Worm (Caenorhabditis elegans): ENCODE data around the gene insc-1.
A peak's percentile ranks its signal among the peaks of the same experiment; 100 is the strongest.

insc-1 gene

ce11 chrII:7338995-7339394 lies 19.7 kb upstream of the insc-1 start, which contains the start of gene nhr-21 (continued):
- TF ChIP-seq T20F7.1 (GFP tag; optimal IDR thresholded peaks at IDR 0.05) (no peak), nhr-42 (GFP tag; IDR thresholded peaks at IDR 0.05) (no peak), daf-12 (tag; optimal IDR thresholded peaks at IDR 0.05) (no peak), ceh-28 (tag; optimal IDR thresholded peaks at IDR 0.05) (no peak), D1046.2 (GFP tag; IDR thresholded peaks at IDR 0.05) (no peak), dmd-6 (GFP tag; IDR thresholded peaks at IDR 0.05) (peak; percentile 57; the same call in 1 of the 2 replicates), ceh-32 (tag; optimal IDR thresholded peaks at IDR 0.05; ENCODE audit: poor library complexity) (no peak), T26A8.4 (GFP tag; IDR thresholded peaks at IDR 0.05) (no peak), nhr-111 (GFP tag; optimal IDR thresholded peaks at IDR 0.05) (no peak), zag-1 (tag; optimal IDR thresholded peaks at IDR 0.05) (no peak), hlh-30 (tag; optimal IDR thresholded peaks at IDR 0.05; ENCODE audit: insufficient read depth) (peak; percentile 79), unc-130 (GFP tag; optimal IDR thresholded peaks at IDR 0.05) (no peak), ces-1 (GFP tag; optimal IDR thresholded peaks at IDR 0.05) (no peak), Y48G9A.11 (GFP tag; IDR thresholded peaks at IDR 0.05) (no peak), snpc-4 (tag; optimal IDR thresholded peaks at IDR 0.05) (no peak), attf-4 (tag; optimal IDR thresholded peaks at IDR 0.05) (no peak), unc-39 (tag; optimal IDR thresholded peaks at IDR 0.05) (no peak), dve-1 (tag; optimal IDR thresholded peaks at IDR 0.05; ENCODE audit: insufficient read depth) (no peak), F49E8.2 (tag; optimal IDR thresholded peaks at IDR 0.05; ENCODE audit: borderline replicate concordance) (no peak), dmd-9 (GFP tag; IDR thresholded peaks at IDR 0.05) (no peak), lin-29 (GFP tag; IDR thresholded peaks at IDR 0.05) (no peak), F10B5.3 (tag; optimal IDR thresholded peaks at IDR 0.05) (no peak), Y105C5A.15 (GFP tag; IDR thresholded peaks at IDR 0.05) (no peak), daf-8 (GFP tag; IDR thresholded peaks at IDR 0.05) (no peak), sdz-12 (GFP tag; optimal IDR thresholded peaks at IDR 0.05) (no peak), hif-1 (tag; optimal IDR thresholded peaks at IDR 0.05) (no peak), rbr-2 (tag; optimal IDR thresholded peaks at IDR 0.05) (no peak), arid-1 (GFP tag; conservative IDR thresholded peaks at IDR 0.05) (no peak), ceh-20 (GFP tag; IDR thresholded peaks at IDR 0.05) (no peak), nhr-28 (tag; optimal IDR thresholded peaks at IDR 0.05) (peak; percentile 87), ceh-44 (GFP tag; IDR thresholded peaks at IDR 0.05) (no peak), pha-4 (GFP tag; IDR thresholded peaks at IDR 0.05) (no peak), pha-4 (tag; optimal IDR thresholded peaks at IDR 0.05) (no peak), lin-1 (GFP tag; IDR thresholded peaks at IDR 0.05) (0 out of 2 replicates have a peak, but pooled peaks have one; percentile 26), jun-1 (tag; optimal IDR thresholded peaks at IDR 0.05) (no peak), nhr-237 (tag; optimal IDR thresholded peaks at IDR 0.05) (no peak), nhr-48 (tag; optimal IDR thresholded peaks at IDR 0.05) (no peak), ama-1 (optimal IDR thresholded peaks at IDR 0.05) (no peak), ceh-62 (tag; optimal IDR thresholded peaks at IDR 0.05) (no peak), saeg-2 (GFP tag; IDR thresholded peaks at IDR 0.05) (no peak), snpc-1.2 (GFP tag; IDR thresholded peaks at IDR 0.05) (no peak), skn-1 (tag; optimal IDR thresholded peaks at IDR 0.05) (no peak), daf-19 (GFP tag; conservative IDR thresholded peaks at IDR 0.05) (no peak), php-3 (GFP tag; IDR thresholded peaks at IDR 0.05) (no peak), lim-7 (GFP tag; IDR thresholded peaks at IDR 0.05) (no peak), hmg-1.1 (GFP tag; IDR thresholded peaks at IDR 0.05) (no peak), nhr-25 (tag; optimal IDR thresholded peaks at IDR 0.05; ENCODE audit: borderline replicate concordance, insufficient read depth) (peak; percentile 16), nhr-41 (GFP tag; IDR thresholded peaks at IDR 0.05) (no peak), egl-27 (tag; optimal IDR thresholded peaks at IDR 0.05) (no peak), ztf-11 (tag; optimal IDR thresholded peaks at IDR 0.05) (no peak), mxl-2 (GFP tag; conservative IDR thresholded peaks at IDR 0.05) (no peak), set-16 (GFP tag; IDR thresholded peaks at IDR 0.05) (no peak)
